Worm (Caenorhabditis elegans): ENCODE measurements around the gene rsef-1.

DNA sequence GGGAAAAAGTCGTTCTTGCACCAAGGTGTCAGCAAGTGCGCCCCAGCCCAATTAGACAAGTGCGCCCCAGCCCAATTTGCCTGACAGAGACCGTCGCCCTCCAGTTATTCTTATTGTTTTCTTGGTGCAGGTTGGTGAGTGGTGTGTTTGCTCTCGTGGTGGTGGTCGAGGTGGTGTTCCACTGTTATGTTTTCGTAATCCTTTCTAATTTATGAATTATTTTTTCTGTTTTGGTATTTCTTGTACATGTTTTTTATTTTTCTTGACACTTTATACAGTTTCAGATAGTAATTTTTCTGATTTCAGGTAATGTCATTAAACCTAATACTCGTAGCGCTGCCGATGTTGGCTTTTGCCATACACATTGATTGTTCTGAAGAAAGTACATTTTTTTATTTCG lies 50.0 kb downstream of the rsef-1 start, which contains the start of gene Y48D7A.1:
- no peak for TF ChIP-seq nhr-25 (tag; optimal IDR thresholded peaks at IDR 0.05)
- TF ChIP-seq pha-4 (tag; optimal IDR thresholded peaks at IDR 0.05): no peak
- TF ChIP-seq fkh-10 (GFP tag; optimal IDR thresholded peaks at IDR 0.05): no peak
- no peak for TF ChIP-seq ceh-9 (tag; optimal IDR thresholded peaks at IDR 0.05)
- no peak for TF ChIP-seq elt-1 (tag; optimal IDR thresholded peaks at IDR 0.05)
- TF ChIP-seq ceh-16 (tag; optimal IDR thresholded peaks at IDR 0.05): no peak
- TF ChIP-seq fos-1 (tag; optimal IDR thresholded peaks at IDR 0.05): no peak
- no peak for TF ChIP-seq tbx-2 (tag; optimal IDR thresholded peaks at IDR 0.05)
- no peak for TF ChIP-seq nfya-1 (tag; optimal IDR thresholded peaks at IDR 0.05; ENCODE audit: insufficient read depth)
- TF ChIP-seq snpc-4 (tag; optimal IDR thresholded peaks at IDR 0.05): no peak
